Fruit fly (Drosophila melanogaster) whole organism, embryonic: ENCODE data around the gene CG15641.

ENCODE experiments used
- BtbVII ChIP-seq: fragments of 200-800 bp; sonication (Bioruptor generic); optimal IDR thresholded peaks from 3 replicates; lab custom pipeline; 2017; ENCODE audit warnings: missing biosample characterization, mild to moderate bottlenecking, missing genetic modification characterization
- CG10366 ChIP-seq: fragments of 200-800 bp; sonication (Bioruptor generic); IDR thresholded peaks from 2 replicates; pipeline ENCODE4 v1.3.6; 2022; ENCODE audit warnings: missing biosample characterization, missing genetic modification characterization
- CG11456 ChIP-seq: fragments of 200-800 bp; sonication (Bioruptor generic); IDR thresholded peaks from 3 replicates; pipeline ENCODE4 v1.3.6; 2022; ENCODE audit warnings: missing biosample characterization, missing genetic modification characterization
- CG12155 ChIP-seq: fragments of 200-800 bp; sonication (Bioruptor generic); optimal IDR thresholded peaks from 3 replicates; lab custom pipeline; 2016; ENCODE audit warnings: missing biosample characterization, missing genetic modification characterization
- CG1233 ChIP-seq: fragments of 200-800 bp; sonication (Bioruptor generic); optimal IDR thresholded peaks from 4 replicates; lab custom pipeline; 2018; ENCODE audit warnings: missing biosample characterization, mild to moderate bottlenecking, missing genetic modification characterization
- CG12391 ChIP-seq: fragments of 200-800 bp; sonication (Bioruptor generic); optimal IDR thresholded peaks from 3 replicates; lab custom pipeline; 2018; ENCODE audit warnings: missing biosample characterization, mild to moderate bottlenecking, missing genetic modification characterization, moderate library complexity
- CG14667 ChIP-seq: fragments of 200-800 bp; sonication (Bioruptor generic); IDR thresholded peaks from 2 replicates; pipeline ENCODE4 v1.3.6; 2022; ENCODE audit warnings: missing biosample characterization, missing genetic modification characterization
- CG14965 ChIP-seq: fragments of 200-800 bp; sonication (Bioruptor generic); optimal IDR thresholded peaks from 2 replicates; lab custom pipeline; 2016; ENCODE audit warnings: missing biosample characterization, missing genetic modification characterization, borderline replicate concordance
- CG15073 ChIP-seq: fragments of 200-800 bp; sonication (Bioruptor generic); optimal IDR thresholded peaks from 2 replicates; lab custom pipeline; 2016; ENCODE audit warnings: missing biosample characterization, missing genetic modification characterization
- CG1603 ChIP-seq: fragments of 200-800 bp; sonication (Bioruptor generic); optimal IDR thresholded peaks from 2 replicates; lab custom pipeline; 2019; ENCODE audit warnings: missing biosample characterization, mild to moderate bottlenecking, missing genetic modification characterization, moderate library complexity
- CG16813 ChIP-seq: fragments of 200-800 bp; sonication (Bioruptor generic); IDR thresholded peaks from 3 replicates; pipeline ENCODE4 v1.3.6; 2022; ENCODE audit warnings: missing biosample characterization, missing genetic modification characterization; ENCODE audit not compliant: partially characterized antibody
- CG17568 ChIP-seq: fragments of 200-800 bp; sonication (Bioruptor generic); optimal IDR thresholded peaks from 2 replicates; lab custom pipeline; 2018; ENCODE audit warnings: missing biosample characterization, mild to moderate bottlenecking, missing genetic modification characterization, moderate library complexity
- CG2678 ChIP-seq: fragments of 200-800 bp; sonication (Bioruptor generic); optimal IDR thresholded peaks from 3 replicates; lab custom pipeline; 2019; ENCODE audit warnings: missing biosample characterization, mild to moderate bottlenecking, missing genetic modification characterization, moderate library complexity
- CG4820 ChIP-seq: fragments of 200-800 bp; sonication (Bioruptor generic); optimal IDR thresholded peaks from 3 replicates; lab custom pipeline; 2016; ENCODE audit warnings: missing biosample characterization, missing genetic modification characterization
- CG6175 ChIP-seq: fragments of 200-800 bp; sonication (Bioruptor generic); IDR thresholded peaks from 3 replicates; pipeline ENCODE4 v1.3.6; 2022; ENCODE audit warnings: missing biosample characterization, missing genetic modification characterization
- CG6689 ChIP-seq: fragments of 200-800 bp; sonication (Bioruptor generic); IDR thresholded peaks from 2 replicates; pipeline ENCODE4 v1.3.6; 2022; ENCODE audit warnings: missing biosample characterization, missing genetic modification characterization
- CG8359 ChIP-seq: fragments of 200-800 bp; sonication (Bioruptor generic); optimal IDR thresholded peaks from 2 replicates; lab custom pipeline; 2017; ENCODE audit warnings: missing biosample characterization, mild to moderate bottlenecking, missing genetic modification characterization, borderline replicate concordance
- CG8924 ChIP-seq: fragments of 200-800 bp; optimal IDR thresholded peaks from 3 replicates; lab custom pipeline; 2019; ENCODE audit warnings: missing biosample characterization, mild to moderate bottlenecking, missing genetic modification characterization, moderate library complexity
- Dref ChIP-seq: fragments of 200-800 bp; sonication (Bioruptor generic); IDR thresholded peaks from 2 replicates; pipeline ENCODE4 v1.3.6; 2022; ENCODE audit warnings: missing biosample characterization, missing genetic modification characterization
- E2f2 ChIP-seq: fragments of 200-800 bp; sonication (Bioruptor generic); IDR thresholded peaks from 2 replicates; pipeline ENCODE4 v1.3.6; 2022; ENCODE audit warnings: missing biosample characterization, missing genetic modification characterization
- Gug ChIP-seq: fragments of 200-800 bp; sonication (Bioruptor generic); IDR thresholded peaks from 4 replicates; pipeline ENCODE4 v1.3.6; 2022; ENCODE audit warnings: missing biosample characterization, missing genetic modification characterization
- Hmx ChIP-seq: fragments of 200-800 bp; sonication (Bioruptor generic); optimal IDR thresholded peaks from 2 replicates; lab custom pipeline; 2016; ENCODE audit warnings: missing biosample characterization, missing genetic modification characterization
- Hr78 ChIP-seq, 2 experiments: fragments of 200-800 bp in 1 of 2; fragments of >200 bp in 1 of 2; sonication (Bioruptor generic) in 1 of 2; optimal IDR thresholded peaks; 2 replicates each; lab custom pipeline; 2017 to 2019; ENCODE audit warnings: missing biosample characterization in 2 of 2, missing genetic modification characterization in 2 of 2, mild to moderate bottlenecking in 1 of 2, moderate library complexity in 1 of 2
- Lim3 ChIP-seq: fragments of 200-800 bp; sonication (Bioruptor generic); IDR thresholded peaks from 2 replicates; pipeline ENCODE4 v1.3.6; 2022; ENCODE audit warnings: missing biosample characterization, missing genetic modification characterization
- Lpt ChIP-seq: fragments of >200 bp; optimal IDR thresholded peaks from 2 replicates; lab custom pipeline; 2018; ENCODE audit warnings: missing biosample characterization, missing genetic modification characterization
- Oli ChIP-seq: fragments of 200-800 bp; sonication (Bioruptor generic); optimal IDR thresholded peaks from 2 replicates; lab custom pipeline; 2018; ENCODE audit warnings: missing biosample characterization, mild to moderate bottlenecking, missing genetic modification characterization, moderate library complexity
- Poxn ChIP-seq: fragments of 200-800 bp; sonication (Bioruptor generic); IDR thresholded peaks from 2 replicates; pipeline ENCODE4 v1.3.6; 2022; ENCODE audit warnings: missing biosample characterization, missing genetic modification characterization
- Sox102F ChIP-seq: fragments of 200-800 bp; sonication (Bioruptor generic); optimal IDR thresholded peaks from 2 replicates; lab custom pipeline; 2018; ENCODE audit warnings: missing biosample characterization, mild to moderate bottlenecking, missing genetic modification characterization, moderate library complexity
- Tbp ChIP-seq: fragments of >200 bp; optimal IDR thresholded peaks from 2 replicates; lab custom pipeline; 2018; ENCODE audit warnings: missing biosample characterization, missing genetic modification characterization
- dm ChIP-seq: fragments of 200-800 bp; sonication (Bioruptor generic); optimal IDR thresholded peaks from 3 replicates; lab custom pipeline; 2016; ENCODE audit warnings: missing biosample characterization, missing genetic modification characterization
- dmrt11E ChIP-seq: fragments of 200-800 bp; sonication (Bioruptor generic); optimal IDR thresholded peaks from 3 replicates; lab custom pipeline; 2018; ENCODE audit warnings: missing biosample characterization, mild to moderate bottlenecking, missing genetic modification characterization, moderate library complexity
- dpn ChIP-seq, 2 experiments: fragments of 200-800 bp; sonication (Bioruptor generic); optimal IDR thresholded peaks; 3 replicates each; lab custom pipeline; 2016; ENCODE audit warnings: missing biosample characterization in 2 of 2, missing genetic modification characterization in 2 of 2
- ems ChIP-seq: fragments of 200-800 bp; sonication (Bioruptor generic); optimal IDR thresholded peaks from 3 replicates; lab custom pipeline; 2016; ENCODE audit warnings: missing biosample characterization, missing genetic modification characterization
- fd3F ChIP-seq: fragments of 200-800 bp; sonication (Bioruptor generic); optimal IDR thresholded peaks from 2 replicates; lab custom pipeline; 2018; ENCODE audit warnings: missing biosample characterization, mild to moderate bottlenecking, missing genetic modification characterization, moderate library complexity
- fd96Cb ChIP-seq: fragments of 200-800 bp; sonication (Bioruptor generic); optimal IDR thresholded peaks from 2 replicates; lab custom pipeline; 2018; ENCODE audit warnings: missing biosample characterization, mild to moderate bottlenecking, missing genetic modification characterization, moderate library complexity
- fru ChIP-seq: fragments of >200 bp; optimal IDR thresholded peaks from 2 replicates; lab custom pipeline; 2017
- ftz-f1 ChIP-seq: fragments of 200-800 bp; sonication (Bioruptor generic); optimal IDR thresholded peaks from 2 replicates; lab custom pipeline; 2016; ENCODE audit warnings: missing biosample characterization, missing genetic modification characterization
- hb ChIP-seq: fragments of 200-800 bp; sonication (Bioruptor generic); IDR thresholded peaks from 3 replicates; pipeline ENCODE4 v1.3.6; 2022; ENCODE audit warnings: missing biosample characterization, missing genetic modification characterization; ENCODE audit not compliant: partially characterized antibody
- kni ChIP-seq: fragments of 200-800 bp; sonication (Bioruptor generic); optimal IDR thresholded peaks from 3 replicates; lab custom pipeline; 2017; ENCODE audit warnings: mild to moderate bottlenecking, missing biosample characterization, missing genetic modification reagents, missing genetic modification characterization
- lab ChIP-seq: fragments of 200-800 bp; sonication (Bioruptor generic); optimal IDR thresholded peaks from 3 replicates; lab custom pipeline; 2017; ENCODE audit warnings: missing biosample characterization, missing genetic modification characterization, mild to moderate bottlenecking, moderate library complexity, missing genetic modification reagents
- lbe ChIP-seq: fragments of 200-800 bp; sonication (Bioruptor generic); optimal IDR thresholded peaks from 2 replicates; lab custom pipeline; 2016; ENCODE audit warnings: missing biosample characterization, mild to moderate bottlenecking, missing genetic modification characterization
- lmd ChIP-seq: fragments of 200-800 bp; sonication (Bioruptor generic); IDR thresholded peaks from 2 replicates; pipeline ENCODE4 v1.3.6; 2022; ENCODE audit warnings: missing biosample characterization, missing genetic modification characterization
- mirr ChIP-seq: fragments of 200-800 bp; sonication (Bioruptor generic); optimal IDR thresholded peaks from 3 replicates; lab custom pipeline; 2018; ENCODE audit warnings: missing biosample characterization, mild to moderate bottlenecking, missing genetic modification characterization
- nmo ChIP-seq: fragments of 200-800 bp; sonication (Bioruptor generic); optimal IDR thresholded peaks from 2 replicates; lab custom pipeline; 2018; ENCODE audit warnings: missing biosample characterization, mild to moderate bottlenecking, missing genetic modification characterization, moderate library complexity
- pfk ChIP-seq: fragments of 200-800 bp; sonication (Bioruptor generic); optimal IDR thresholded peaks from 2 replicates; lab custom pipeline; 2018; ENCODE audit warnings: missing biosample characterization, mild to moderate bottlenecking, missing genetic modification characterization, moderate library complexity
- pzg ChIP-seq: fragments of 200-800 bp; sonication (Bioruptor generic); optimal IDR thresholded peaks from 3 replicates; lab custom pipeline; 2018; ENCODE audit warnings: missing biosample characterization, mild to moderate bottlenecking, missing genetic modification characterization, moderate library complexity
- sna ChIP-seq: fragments of 200-800 bp; sonication (Bioruptor generic); IDR thresholded peaks from 2 replicates; pipeline ENCODE4 v1.3.6; 2022; ENCODE audit warnings: missing biosample characterization, missing genetic modification characterization; ENCODE audit not compliant: partially characterized antibody
- twi ChIP-seq: fragments of 200-800 bp; optimal IDR thresholded peaks from 2 replicates; lab custom pipeline; 2019; ENCODE audit warnings: missing biosample characterization, mild to moderate bottlenecking, missing genetic modification characterization, moderate library complexity
- vnd ChIP-seq: fragments of 200-800 bp; sonication (Bioruptor generic); IDR thresholded peaks from 3 replicates; pipeline ENCODE4 v1.3.6; 2022; ENCODE audit warnings: missing biosample characterization, missing genetic modification characterization; ENCODE audit not compliant: partially characterized antibody
- z ChIP-seq: fragments of 200-800 bp; sonication (Bioruptor generic); IDR thresholded peaks from 3 replicates; pipeline ENCODE4 v1.3.6; 2022; ENCODE audit warnings: missing biosample characterization, missing genetic modification characterization
- zen2 ChIP-seq: fragments of 200-800 bp; sonication (Bioruptor generic); IDR thresholded peaks from 3 replicates; pipeline ENCODE4 v1.3.6; 2022; ENCODE audit warnings: missing biosample characterization, missing genetic modification characterization; ENCODE audit not compliant: partially characterized antibody

The CG15641 gene

DNA sequence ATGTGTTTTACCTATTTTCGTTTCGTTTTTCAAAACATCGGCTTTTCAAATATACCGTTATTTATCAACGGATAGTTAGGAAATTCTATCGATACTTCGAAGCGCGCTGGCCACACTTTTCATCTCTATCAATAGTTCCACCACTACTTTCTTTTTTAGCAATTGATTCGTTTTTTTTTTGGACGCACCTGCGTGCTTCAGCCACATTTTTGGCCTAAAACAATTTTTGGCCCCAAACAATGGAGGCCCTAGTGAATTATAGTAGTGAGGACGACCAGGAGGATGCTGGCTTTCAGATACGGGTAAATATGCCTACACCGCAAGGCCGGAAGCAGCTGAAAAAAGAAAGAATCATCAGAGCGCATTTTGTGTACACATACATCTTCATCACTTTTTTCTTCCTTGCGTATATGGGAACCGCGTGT lies 14.6 kb downstream of the CG15641 start, which contains the start of gene CG6340 (continued):
- peak; percentile 76 for TF ChIP-seq CG16813 (GFP tag; lab: Robert Waterston, UW)
- TF ChIP-seq fd3F, result no peak
- no peak for TF ChIP-seq CG14667 (GFP tag; lab: Robert Waterston, UW)
- no peak for TF ChIP-seq lab (GFP tag; lab: Kevin White, UChicago)
- TF ChIP-seq CG4820 (GFP tag; lab: Kevin White, UChicago), result no peak
- no peak for TF ChIP-seq CG15073 (GFP tag; lab: Kevin White, UChicago)
- no peak for TF ChIP-seq fru (lab: Kevin White, UChicago)
- peak; percentile 55 for TF ChIP-seq sna (GFP tag; lab: Robert Waterston, UW)
- TF ChIP-seq Lim3 (GFP tag; lab: Robert Waterston, UW), result no peak
- TF ChIP-seq hb (GFP tag; lab: Robert Waterston, UW), result peak; percentile 59; the same call in 1 of the 3 replicates
- TF ChIP-seq twi (tag; lab: Kevin White, UChicago), result no peak
- TF ChIP-seq CG12155, result no peak
- TF ChIP-seq Oli (tag; lab: Kevin White, UChicago), result no peak
- peak; percentile 65 for TF ChIP-seq vnd (GFP tag; lab: Robert Waterston, UW)
- TF ChIP-seq ftz-f1 (GFP tag; lab: Kevin White, UChicago), result no peak
- TF ChIP-seq CG14965 (GFP tag; lab: Kevin White, UChicago), result no peak
- TF ChIP-seq Hmx, result no peak
- TF ChIP-seq fd96Cb, result no peak
- TF ChIP-seq ems (GFP tag; lab: Kevin White, UChicago), result no peak
- TF ChIP-seq Hr78 (GFP tag; optimal IDR thresholded peaks at IDR 0.05; lab: Kevin White, UChicago), result no peak
- TF ChIP-seq lbe (GFP tag; lab: Kevin White, UChicago), result no peak
- no peak for TF ChIP-seq Sox102F (GFP tag; lab: Kevin White, UChicago)
- TF ChIP-seq Dref (GFP tag; lab: Robert Waterston, UW), result peak; percentile 79
- TF ChIP-seq lmd, result no peak
- TF ChIP-seq CG6175 (GFP tag; lab: Robert Waterston, UW), result no peak
- no peak for TF ChIP-seq Gug (GFP tag; lab: Robert Waterston, UW)
- TF ChIP-seq pfk (GFP tag; lab: Kevin White, UChicago), result no peak
- no peak for TF ChIP-seq CG1233 (GFP tag; lab: Kevin White, UChicago)
- TF ChIP-seq kni, result no peak
- no peak for TF ChIP-seq BtbVII (GFP tag; lab: Kevin White, UChicago)
- TF ChIP-seq CG8924, result no peak
- TF ChIP-seq Tbp, result no peak
- TF ChIP-seq Lpt, result no peak
- TF ChIP-seq dpn (GFP tag; optimal IDR thresholded peaks at IDR 0.05; lab: Kevin White, UChicago), result no peak
- TF ChIP-seq pzg (GFP tag; lab: Kevin White, UChicago), result peak; percentile 68
- TF ChIP-seq dm (GFP tag; lab: Kevin White, UChicago), result peak; percentile 7
- TF ChIP-seq CG2678 (tag; lab: Kevin White, UChicago), result no peak
- TF ChIP-seq CG11456 (GFP tag; lab: Robert Waterston, UW), result no peak
- peak; percentile 21 for TF ChIP-seq nmo (GFP tag; lab: Kevin White, UChicago)
- peak; percentile 76 for TF ChIP-seq E2f2 (GFP tag; lab: Robert Waterston, UW)
- TF ChIP-seq dmrt11E (tag; lab: Kevin White, UChicago), result no peak
- TF ChIP-seq CG17568 (GFP tag; lab: Kevin White, UChicago), result no peak
- no peak for TF ChIP-seq CG12391 (tag; lab: Kevin White, UChicago)
- TF ChIP-seq Poxn (GFP tag; lab: Robert Waterston, UW), result no peak
- TF ChIP-seq CG1603, result peak; percentile 40
- TF ChIP-seq mirr (GFP tag; lab: Kevin White, UChicago), result no peak
- TF ChIP-seq zen2 (GFP tag; lab: Robert Waterston, UW), result peak; percentile 66; the same call in 2 of the 3 replicates
- no peak for TF ChIP-seq CG8359
- no peak for TF ChIP-seq CG6689 (GFP tag; lab: Robert Waterston, UW)
- TF ChIP-seq CG10366 (GFP tag; lab: Robert Waterston, UW), result no peak
- no peak for TF ChIP-seq z
